Worm (Caenorhabditis elegans): ENCODE data around the gene nas-7.

DNA sequence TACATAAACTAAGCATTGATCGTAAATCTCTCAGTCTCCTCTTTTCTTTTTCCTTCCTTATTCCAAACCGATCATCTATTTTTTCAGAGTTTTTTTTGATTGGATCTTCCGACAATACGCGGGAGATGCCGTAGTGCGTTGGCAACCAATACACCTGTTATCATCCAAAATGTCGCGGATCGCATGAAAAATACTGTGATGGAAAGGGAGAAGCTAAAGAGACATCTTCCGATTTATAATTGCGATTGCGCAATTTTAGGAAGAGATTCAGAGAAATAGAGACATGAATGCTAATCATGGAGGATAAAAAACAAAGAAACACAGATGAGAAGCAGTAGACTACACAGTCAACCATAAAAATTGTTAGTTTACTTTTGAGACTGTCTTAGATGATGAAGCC is 3.9 kb upstream of the nas-7 start:
- TF ChIP-seq dve-1 (tag; optimal IDR thresholded peaks at IDR 0.05) (no peak), ceh-18 (tag; optimal IDR thresholded peaks at IDR 0.05) (no peak), pag-3 (tag; optimal IDR thresholded peaks at IDR 0.05; ENCODE audit: borderline replicate concordance) (no peak), nhr-11 (tag; optimal IDR thresholded peaks at IDR 0.05) (no peak), hlh-13 (GFP tag; optimal IDR thresholded peaks at IDR 0.05) (no peak), ceh-9 (tag; optimal IDR thresholded peaks at IDR 0.05) (no peak), sdc-2 (tag; optimal IDR thresholded peaks at IDR 0.05) (no peak), pha-2 (tag; optimal IDR thresholded peaks at IDR 0.05) (no peak), ceh-6 (GFP tag; optimal IDR thresholded peaks at IDR 0.05) (no peak), nfya-1 (tag; optimal IDR thresholded peaks at IDR 0.05) (no peak), pha-4 (tag; optimal IDR thresholded peaks at IDR 0.05) (no peak)

All from whole organism, late embryonic.